Worm (Caenorhabditis elegans): ENCODE data around the gene F49C5.3.
A peak's percentile ranks its signal among the peaks of the same experiment; 100 is the strongest.

The F49C5.3 gene

ce11 chrII:12549613-12550012 lies 13.3 kb downstream of the F49C5.3 start:
- peak; percentile 8 for TF ChIP-seq blmp-1 (tag; optimal IDR thresholded peaks at IDR 0.05)
- peak; percentile 55 for TF ChIP-seq nhr-85 (tag)
- no peak for TF ChIP-seq vab-15 (tag; optimal IDR thresholded peaks at IDR 0.05)
- no peak for TF ChIP-seq ztf-11 (tag; optimal IDR thresholded peaks at IDR 0.05)
- TF ChIP-seq Y116A8C.19 (tag; optimal IDR thresholded peaks at IDR 0.05; ENCODE audit: borderline replicate concordance), result no peak

- no peak for TF ChIP-seq C16A3.4 (tag; optimal IDR thresholded peaks at IDR 0.05)
- TF ChIP-seq lsy-2 (tag; optimal IDR thresholded peaks at IDR 0.05), result no peak
- no peak for TF ChIP-seq tbx-2 (tag; optimal IDR thresholded peaks at IDR 0.05)
These were observed 14.6 kb downstream of the F49C5.3 start for ce11 chrII:12550940-12551339.

ce11 chrII:12555579-12555978 lies 19.3 kb downstream of the F49C5.3 start, which contains the start of gene F49C5.11:
Gene F49C5.11, plus strand, starts transcription at chrII:12555879.
- TF ChIP-seq grh-1 (GFP tag; IDR thresholded peaks at IDR 0.05) (no peak), fkh-4 (tag; optimal IDR thresholded peaks at IDR 0.05; ENCODE audit: borderline replicate concordance) (no peak), dsc-1 (tag; optimal IDR thresholded peaks at IDR 0.05) (no peak), C04F5.9 (tag; optimal IDR thresholded peaks at IDR 0.05) (no peak), fos-1 (tag; optimal IDR thresholded peaks at IDR 0.05) (no peak), unc-86 (tag; optimal IDR thresholded peaks at IDR 0.05) (no peak)

- no peak for TF ChIP-seq efl-3 (GFP tag; optimal IDR thresholded peaks at IDR 0.05)
- no peak for TF ChIP-seq nhr-28 (tag; optimal IDR thresholded peaks at IDR 0.05)
- no peak for TF ChIP-seq elt-3 (tag; optimal IDR thresholded peaks at IDR 0.05)
- TF ChIP-seq ces-1 (GFP tag; optimal IDR thresholded peaks at IDR 0.05), result no peak
- no peak for TF ChIP-seq pag-3 (tag; optimal IDR thresholded peaks at IDR 0.05; ENCODE audit: borderline replicate concordance, insufficient read depth)
- no peak for TF ChIP-seq mab-9 (GFP tag; IDR thresholded peaks at IDR 0.05)
- TF ChIP-seq Y116A8C.19 (tag; optimal IDR thresholded peaks at IDR 0.05; ENCODE audit: borderline replicate concordance), result no peak
- TF ChIP-seq unc-130 (tag; optimal IDR thresholded peaks at IDR 0.05), result no peak
- no peak for TF ChIP-seq efl-1 (optimal IDR thresholded peaks at IDR 0.05)
- TF ChIP-seq efl-1 (GFP tag; optimal IDR thresholded peaks at IDR 0.05 in 1 of 2), result no peak
- TF ChIP-seq nhr-85 (tag), result no peak
- TF ChIP-seq irx-1 (tag; optimal IDR thresholded peaks at IDR 0.05), result no peak
- no peak for TF ChIP-seq unc-62 (GFP tag; optimal IDR thresholded peaks at IDR 0.05)
- TF ChIP-seq lir-3 (tag; optimal IDR thresholded peaks at IDR 0.05; ENCODE audit: poor library complexity), result no peak
- no peak for TF ChIP-seq ama-1 (optimal IDR thresholded peaks at IDR 0.05)
- no peak for TF ChIP-seq snu-23 (GFP tag; optimal IDR thresholded peaks at IDR 0.05)
- no peak for TF ChIP-seq ceh-8 (GFP tag; optimal IDR thresholded peaks at IDR 0.05)
- no peak for TF ChIP-seq nhr-19 (GFP tag; conservative IDR thresholded peaks at IDR 0.05)
- no peak for TF ChIP-seq skn-1 (tag; optimal IDR thresholded peaks at IDR 0.05)
- TF ChIP-seq F16B12.6 (tag; optimal IDR thresholded peaks at IDR 0.05), result no peak
These were observed 23.9 kb downstream of the F49C5.3 start, which contains the start of gene F49C5.12 for ce11 chrII:12560210-12560609. Gene F49C5.12, minus strand, starts transcription at chrII:12560310.

- TF ChIP-seq aha-1 (tag; optimal IDR thresholded peaks at IDR 0.05) (no peak), C16A3.4 (tag; optimal IDR thresholded peaks at IDR 0.05) (no peak), jun-1 (tag; optimal IDR thresholded peaks at IDR 0.05) (no peak), ceh-63 (GFP tag; optimal IDR thresholded peaks at IDR 0.05) (no peak), irx-1 (tag; optimal IDR thresholded peaks at IDR 0.05) (no peak), isw-1 (GFP tag; IDR thresholded peaks at IDR 0.05) (no peak), tlp-1 (tag; optimal IDR thresholded peaks at IDR 0.05) (no peak), lin-39 (tag; optimal IDR thresholded peaks at IDR 0.05) (no peak), nhr-20 (tag; optimal IDR thresholded peaks at IDR 0.05) (no peak), unc-62 (GFP tag; optimal IDR thresholded peaks at IDR 0.05) (no peak), lin-15B (tag; optimal IDR thresholded peaks at IDR 0.05) (no peak), efl-1 (optimal IDR thresholded peaks at IDR 0.05) (no peak), efl-1 (GFP tag; optimal IDR thresholded peaks at IDR 0.05 in 1 of 2) (no peak), fkh-10 (GFP tag; optimal IDR thresholded peaks at IDR 0.05) (no peak), alr-1 (tag; optimal IDR thresholded peaks at IDR 0.05; ENCODE audit: borderline replicate concordance) (no peak), ces-1 (GFP tag; optimal IDR thresholded peaks at IDR 0.05) (no peak), swsn-7 (tag; optimal IDR thresholded peaks at IDR 0.05) (no peak), dsc-1 (tag; optimal IDR thresholded peaks at IDR 0.05) (no peak), ama-1 (optimal IDR thresholded peaks at IDR 0.05) (no peak), mep-1 (tag; optimal IDR thresholded peaks at IDR 0.05) (no peak), fkh-8 (tag; optimal IDR thresholded peaks at IDR 0.05) (no peak)
These were observed 29.5 kb downstream of the F49C5.3 start, which contains the start of gene F49C5.7 for ce11 chrII:12565851-12566250. Gene F49C5.7, plus strand, starts transcription at chrII:12566151.

Data from whole organism, L1 larva.